Fruit fly (Drosophila melanogaster) whole organism, embryonic: ENCODE measurements around the gene Atg6.

Source experiments
- Aef1 ChIP-seq: fragments of 200-800 bp; sonication (Bioruptor generic); IDR thresholded peaks from 3 replicates; pipeline ENCODE4 v1.3.6; 2022; ENCODE audit warnings: missing biosample characterization, missing genetic modification characterization
- B-H2 ChIP-seq: fragments of 200-800 bp; sonication (Bioruptor generic); optimal IDR thresholded peaks from 2 replicates; lab custom pipeline; 2018; ENCODE audit warnings: missing biosample characterization, mild to moderate bottlenecking, missing genetic modification characterization
- CG1024 ChIP-seq: fragments of 200-800 bp; sonication (Bioruptor generic); IDR thresholded peaks from 2 replicates; pipeline ENCODE4 v1.3.6; 2022; ENCODE audit warnings: missing biosample characterization, missing genetic modification characterization
- CG10979 ChIP-seq: fragments of 200-800 bp; sonication (Bioruptor generic); optimal IDR thresholded peaks from 2 replicates; lab custom pipeline; 2018; ENCODE audit warnings: missing biosample characterization, mild to moderate bottlenecking, missing genetic modification characterization, moderate library complexity
- CG11398 ChIP-seq: fragments of 200-800 bp; sonication (Bioruptor generic); optimal IDR thresholded peaks from 2 replicates; lab custom pipeline; 2016; ENCODE audit warnings: missing biosample characterization, missing genetic modification characterization
- CG11696 ChIP-seq: fragments of 200-800 bp; sonication (Bioruptor generic); IDR thresholded peaks from 2 replicates; pipeline ENCODE4 v1.3.6; 2022; ENCODE audit warnings: missing biosample characterization, missing genetic modification characterization
- CG1233 ChIP-seq: fragments of 200-800 bp; sonication (Bioruptor generic); optimal IDR thresholded peaks from 4 replicates; lab custom pipeline; 2018; ENCODE audit warnings: missing biosample characterization, mild to moderate bottlenecking, missing genetic modification characterization
- CG14667 ChIP-seq: fragments of 200-800 bp; sonication (Bioruptor generic); IDR thresholded peaks from 2 replicates; pipeline ENCODE4 v1.3.6; 2022; ENCODE audit warnings: missing biosample characterization, missing genetic modification characterization
- CG15073 ChIP-seq: fragments of 200-800 bp; sonication (Bioruptor generic); optimal IDR thresholded peaks from 2 replicates; lab custom pipeline; 2016; ENCODE audit warnings: missing biosample characterization, missing genetic modification characterization
- CG15601 ChIP-seq: fragments of 200-800 bp; sonication (Bioruptor generic); optimal IDR thresholded peaks from 3 replicates; lab custom pipeline; 2019; ENCODE audit warnings: missing biosample characterization, mild to moderate bottlenecking, missing genetic modification characterization, moderate library complexity
- CG16813 ChIP-seq: fragments of 200-800 bp; sonication (Bioruptor generic); IDR thresholded peaks from 3 replicates; pipeline ENCODE4 v1.3.6; 2022; ENCODE audit warnings: missing biosample characterization, missing genetic modification characterization; ENCODE audit not compliant: partially characterized antibody
- CG18619 ChIP-seq: fragments of 200-800 bp; sonication (Bioruptor generic); optimal IDR thresholded peaks from 3 replicates; lab custom pipeline; 2017; ENCODE audit warnings: missing biosample characterization, mild to moderate bottlenecking, missing genetic modification characterization
- CG2678 ChIP-seq: fragments of 200-800 bp; sonication (Bioruptor generic); optimal IDR thresholded peaks from 3 replicates; lab custom pipeline; 2019; ENCODE audit warnings: missing biosample characterization, mild to moderate bottlenecking, missing genetic modification characterization, moderate library complexity
- CG2889 ChIP-seq: fragments of 200-800 bp; sonication (Bioruptor generic); IDR thresholded peaks from 3 replicates; pipeline ENCODE4 v1.3.6; 2022; ENCODE audit warnings: missing biosample characterization, missing genetic modification characterization
- CG34224 ChIP-seq: fragments of 200-800 bp; sonication (Bioruptor generic); IDR thresholded peaks from 3 replicates; pipeline ENCODE4 v1.3.6; 2022; ENCODE audit warnings: missing biosample characterization, missing genetic modification characterization; ENCODE audit not compliant: partially characterized antibody
- CG34376 ChIP-seq: fragments of 200-800 bp; sonication (Bioruptor generic); optimal IDR thresholded peaks from 2 replicates; lab custom pipeline; 2018; ENCODE audit warnings: missing biosample characterization, mild to moderate bottlenecking, missing genetic modification characterization
- CG3838 ChIP-seq: fragments of 200-800 bp; sonication (Bioruptor generic); optimal IDR thresholded peaks from 3 replicates; lab custom pipeline; 2016; ENCODE audit warnings: missing biosample characterization, missing genetic modification characterization
- CG6854 ChIP-seq: fragments of 200-800 bp; sonication (Bioruptor generic); optimal IDR thresholded peaks from 3 replicates; lab custom pipeline; 2017; ENCODE audit warnings: missing biosample characterization, mild to moderate bottlenecking, missing genetic modification characterization
- CG7745 ChIP-seq: fragments of 200-800 bp; sonication (Bioruptor generic); optimal IDR thresholded peaks from 2 replicates; lab custom pipeline; 2018; ENCODE audit warnings: missing biosample characterization, mild to moderate bottlenecking, missing genetic modification characterization, moderate library complexity
- CG8924 ChIP-seq: fragments of 200-800 bp; optimal IDR thresholded peaks from 3 replicates; lab custom pipeline; 2019; ENCODE audit warnings: missing biosample characterization, mild to moderate bottlenecking, missing genetic modification characterization, moderate library complexity
- CHES-1-like ChIP-seq: fragments of 200-800 bp; sonication (Bioruptor generic); optimal IDR thresholded peaks from 2 replicates; lab custom pipeline; 2016; ENCODE audit warnings: missing biosample characterization, missing genetic modification characterization
- Chrac-16 ChIP-seq: fragments of 200-800 bp; sonication (Bioruptor generic); optimal IDR thresholded peaks from 3 replicates; lab custom pipeline; 2016; ENCODE audit warnings: missing biosample characterization, missing genetic modification characterization
- D19A ChIP-seq: fragments of 200-800 bp; optimal IDR thresholded peaks from 3 replicates; lab custom pipeline; 2019; ENCODE audit warnings: missing biosample characterization, mild to moderate bottlenecking, missing genetic modification characterization, moderate library complexity
- D19B ChIP-seq: fragments of 200-800 bp; sonication (Bioruptor generic); optimal IDR thresholded peaks from 2 replicates; lab custom pipeline; 2017; ENCODE audit warnings: missing biosample characterization, mild to moderate bottlenecking, missing genetic modification characterization
- Dad ChIP-seq: fragments of 200-800 bp; sonication (Bioruptor generic); optimal IDR thresholded peaks from 3 replicates; lab custom pipeline; 2016; ENCODE audit warnings: missing biosample characterization, missing genetic modification characterization
- H15 ChIP-seq: fragments of 200-800 bp; sonication (Bioruptor generic); IDR thresholded peaks from 3 replicates; pipeline ENCODE4 v1.3.6; 2022; ENCODE audit warnings: missing biosample characterization, missing genetic modification characterization
- H2.0 ChIP-seq: fragments of 200-800 bp; sonication (Bioruptor generic); IDR thresholded peaks from 2 replicates; pipeline ENCODE4 v1.3.6; 2022; ENCODE audit warnings: missing biosample characterization, missing genetic modification characterization
- HHEX ChIP-seq: fragments of 200-800 bp; sonication (Bioruptor generic); optimal IDR thresholded peaks from 3 replicates; lab custom pipeline; 2017; ENCODE audit warnings: missing biosample characterization, mild to moderate bottlenecking, missing genetic modification characterization, missing genetic modification reagents
- HLH3B ChIP-seq: fragments of 200-800 bp; sonication (Bioruptor generic); IDR thresholded peaks from 2 replicates; pipeline ENCODE4 v1.3.6; 2022; ENCODE audit warnings: missing biosample characterization, missing genetic modification characterization
- Hr39 ChIP-seq: fragments of >200 bp; optimal IDR thresholded peaks from 2 replicates; lab custom pipeline; 2017
- NFAT ChIP-seq: fragments of 200-800 bp; sonication (Bioruptor generic); IDR thresholded peaks from 2 replicates; pipeline ENCODE4 v1.3.6; 2022; ENCODE audit warnings: missing biosample characterization, missing genetic modification characterization
- Stat92E ChIP-seq, 3 experiments: fragments of >200 bp in 2 of 3; fragments of 200-800 bp in 1 of 3; sonication (Bioruptor generic) in 1 of 3; optimal IDR thresholded peaks; 2 replicates each; lab custom pipeline; 2017 to 2019; ENCODE audit warnings: missing biosample characterization in 3 of 3, missing genetic modification characterization in 3 of 3, mild to moderate bottlenecking in 1 of 3, moderate library complexity in 1 of 3
- Xbp1 ChIP-seq: fragments of 200-800 bp; sonication (Bioruptor generic); optimal IDR thresholded peaks from 3 replicates; lab custom pipeline; 2016; ENCODE audit warnings: missing biosample characterization, mild to moderate bottlenecking, missing genetic modification characterization
- caup ChIP-seq: fragments of 200-800 bp; sonication (Bioruptor generic); optimal IDR thresholded peaks from 3 replicates; lab custom pipeline; 2017; ENCODE audit warnings: missing biosample characterization, mild to moderate bottlenecking, missing genetic modification characterization, moderate library complexity; ENCODE audit not compliant: severe bottlenecking
- chm ChIP-seq: fragments of 200-800 bp; sonication (Bioruptor generic); IDR thresholded peaks from 2 replicates; pipeline ENCODE4 v1.3.6; 2022; ENCODE audit warnings: missing biosample characterization, missing genetic modification characterization
- dati ChIP-seq: fragments of 200-800 bp; sonication (Bioruptor generic); IDR thresholded peaks from 2 replicates; pipeline ENCODE4 v1.3.6; 2022; ENCODE audit warnings: missing biosample characterization, missing genetic modification characterization
- dpn ChIP-seq, 2 experiments: fragments of 200-800 bp; sonication (Bioruptor generic); optimal IDR thresholded peaks; 3 replicates each; lab custom pipeline; 2016; ENCODE audit warnings: missing biosample characterization in 2 of 2, missing genetic modification characterization in 2 of 2
- fd96Cb ChIP-seq: fragments of 200-800 bp; sonication (Bioruptor generic); optimal IDR thresholded peaks from 2 replicates; lab custom pipeline; 2018; ENCODE audit warnings: missing biosample characterization, mild to moderate bottlenecking, missing genetic modification characterization, moderate library complexity
- gem ChIP-seq: fragments of 200-800 bp; sonication (Bioruptor generic); optimal IDR thresholded peaks from 2 replicates; lab custom pipeline; 2019; ENCODE audit warnings: missing biosample characterization, mild to moderate bottlenecking, missing genetic modification characterization, moderate library complexity
- gsb ChIP-seq: fragments of 200-800 bp; sonication (Bioruptor generic); IDR thresholded peaks from 2 replicates; pipeline ENCODE4 v1.3.6; 2022; ENCODE audit warnings: missing biosample characterization, missing genetic modification characterization
- hbn ChIP-seq: fragments of 200-800 bp; sonication (Bioruptor generic); IDR thresholded peaks from 2 replicates; pipeline ENCODE4 v1.3.6; 2022; ENCODE audit warnings: missing biosample characterization, missing genetic modification characterization; ENCODE audit not compliant: partially characterized antibody
- klu ChIP-seq: fragments of 200-800 bp; sonication (Bioruptor generic); IDR thresholded peaks from 2 replicates; pipeline ENCODE4 v1.3.6; 2022; ENCODE audit warnings: missing biosample characterization, missing genetic modification characterization
- nau ChIP-seq: fragments of 200-800 bp; sonication (Bioruptor generic); optimal IDR thresholded peaks from 3 replicates; lab custom pipeline; 2017; ENCODE audit warnings: missing biosample characterization, mild to moderate bottlenecking, missing genetic modification characterization, missing genetic modification reagents
- pb ChIP-seq: fragments of 200-800 bp; sonication (Bioruptor generic); optimal IDR thresholded peaks from 3 replicates; lab custom pipeline; 2016; ENCODE audit warnings: missing biosample characterization, missing genetic modification characterization
- pita ChIP-seq: fragments of 200-800 bp; sonication (Bioruptor generic); optimal IDR thresholded peaks from 2 replicates; lab custom pipeline; 2017; ENCODE audit warnings: missing biosample characterization, mild to moderate bottlenecking, missing genetic modification characterization
- psq ChIP-seq: fragments of 200-800 bp; sonication (Bioruptor generic); optimal IDR thresholded peaks from 2 replicates; lab custom pipeline; 2017; ENCODE audit warnings: missing biosample characterization, missing genetic modification characterization
- sc ChIP-seq, 3 experiments: fragments of >200 bp in 2 of 3; fragments of 200-800 bp in 1 of 3; sonication (Bioruptor generic) in 1 of 3; optimal IDR thresholded peaks; 2 replicates in 2 of 3; 3 replicates in 1 of 3; lab custom pipeline; 2017; ENCODE audit warnings: mild to moderate bottlenecking in 1 of 3, missing biosample characterization in 1 of 3, missing genetic modification characterization in 1 of 3, missing genetic modification reagents in 1 of 3
- tx ChIP-seq: fragments of 200-800 bp; sonication (Bioruptor generic); optimal IDR thresholded peaks from 2 replicates; lab custom pipeline; 2016; ENCODE audit warnings: missing biosample characterization, missing genetic modification characterization
- z ChIP-seq: fragments of 200-800 bp; sonication (Bioruptor generic); IDR thresholded peaks from 3 replicates; pipeline ENCODE4 v1.3.6; 2022; ENCODE audit warnings: missing biosample characterization, missing genetic modification characterization

Atg6 gene

dm6 chr3R:24006449-24007159 is 44.0 kb downstream of the Atg6 start (continued):
- no peak for TF ChIP-seq tx (GFP tag; lab: Kevin White, UChicago)
- TF ChIP-seq CG1024 (GFP tag; lab: Robert Waterston, UW) = no peak
- TF ChIP-seq NFAT (GFP tag; lab: Robert Waterston, UW) = no peak
- no peak for TF ChIP-seq CG8924 (tag; lab: Kevin White, UChicago)
- TF ChIP-seq CG3838 (GFP tag; lab: Kevin White, UChicago) = no peak
- TF ChIP-seq CG18619 (GFP tag; lab: Kevin White, UChicago) = no peak
- TF ChIP-seq pb (GFP tag; lab: Kevin White, UChicago) = no peak
- TF ChIP-seq Stat92E (GFP tag; optimal IDR thresholded peaks at IDR 0.05; lab: Kevin White, UChicago) = no peak
- no peak for TF ChIP-seq D19B
- TF ChIP-seq H2.0 (GFP tag; lab: Robert Waterston, UW) = no peak
- TF ChIP-seq chm = no peak; the same call in 1 of the 2 replicates
- peak; percentile 32 for TF ChIP-seq HHEX (GFP tag; lab: Kevin White, UChicago)
- TF ChIP-seq CG6854 (GFP tag; lab: Kevin White, UChicago) = no peak
- TF ChIP-seq CG2889 = no peak
- TF ChIP-seq CG16813 (GFP tag; lab: Robert Waterston, UW) = no peak
- peak; percentile 25; the same call in 1 of the 2 replicates for TF ChIP-seq klu
- TF ChIP-seq CG14667 (GFP tag; lab: Robert Waterston, UW) = 0 out of 2 replicates have a peak, but pooled peaks have one; percentile 18
- TF ChIP-seq CG10979 (tag; lab: Kevin White, UChicago) = peak; percentile 8
- 0 out of 3 replicates have a peak, but pooled peaks have one; percentile 26 for TF ChIP-seq Aef1 (GFP tag; lab: Robert Waterston, UW)
- no peak for TF ChIP-seq psq
- TF ChIP-seq CG2678 (tag; lab: Kevin White, UChicago) = peak; percentile 45
- TF ChIP-seq gem (tag; lab: Kevin White, UChicago) = peak; percentile 32
- TF ChIP-seq pita (GFP tag; lab: Kevin White, UChicago) = no peak
- TF ChIP-seq Chrac-16 (GFP tag; lab: Kevin White, UChicago) = peak; percentile 10
- TF ChIP-seq Hr39 (lab: Kevin White, UChicago) = no peak
- TF ChIP-seq Xbp1 (GFP tag; lab: Kevin White, UChicago) = no peak
- no peak for TF ChIP-seq H15 (GFP tag; lab: Robert Waterston, UW)
- TF ChIP-seq D19A (tag; lab: Kevin White, UChicago) = no peak
- TF ChIP-seq gsb (GFP tag; lab: Robert Waterston, UW) = no peak
- TF ChIP-seq CG7745 = no peak
- no peak for TF ChIP-seq CG11696 (GFP tag; lab: Robert Waterston, UW)
- TF ChIP-seq CG11398 (GFP tag; lab: Kevin White, UChicago) = no peak
- peak; percentile 1 for TF ChIP-seq nau (GFP tag; lab: Kevin White, UChicago)
- TF ChIP-seq caup (GFP tag; lab: Kevin White, UChicago) = no peak
- TF ChIP-seq hbn = no peak
- TF ChIP-seq Dad = no peak
- no peak for TF ChIP-seq dati
- TF ChIP-seq sc (optimal IDR thresholded peaks at IDR 0.05; lab: Kevin White, UChicago) = no peak
- TF ChIP-seq sc (GFP tag; optimal IDR thresholded peaks at IDR 0.05; lab: Kevin White, UChicago) = no peak
- TF ChIP-seq fd96Cb = no peak
- TF ChIP-seq HLH3B (GFP tag; lab: Robert Waterston, UW) = no peak
- TF ChIP-seq CG34224 (GFP tag; lab: Robert Waterston, UW) = 0 out of 3 replicates have a peak, but pooled peaks have one; percentile 25
- peak; percentile 50 for TF ChIP-seq CG34376 (GFP tag; lab: Kevin White, UChicago)
- TF ChIP-seq z (GFP tag; lab: Robert Waterston, UW) = peak; percentile 56; the same call in 1 of the 3 replicates
- TF ChIP-seq CG15073 (GFP tag; lab: Kevin White, UChicago) = no peak
- TF ChIP-seq CHES-1-like (GFP tag; lab: Kevin White, UChicago) = no peak
- no peak for TF ChIP-seq CG15601 (tag; lab: Kevin White, UChicago)
- TF ChIP-seq CG1233 (GFP tag; lab: Kevin White, UChicago) = no peak
- TF ChIP-seq B-H2 (GFP tag; lab: Kevin White, UChicago) = no peak
- TF ChIP-seq dpn (GFP tag; optimal IDR thresholded peaks at IDR 0.05; lab: Kevin White, UChicago) = no peak
